Worm (Caenorhabditis elegans) whole organism, L4 larva: ENCODE results near the gene srz-64.

Source experiments
- egl-27 ChIP-seq: sonication (generic microtip); optimal IDR thresholded peaks from 3 replicates; lab custom pipeline; 2017; ENCODE audit warnings: missing biosample characterization, missing genetic modification reagents, missing genetic modification characterization
- nhr-28 ChIP-seq: fragments of 150-350 bp; optimal IDR thresholded peaks from 2 replicates; lab custom pipeline; 2014; ENCODE audit warnings: missing biosample characterization, missing genetic modification characterization
- skn-1 ChIP-seq: fragments of 150-350 bp; optimal IDR thresholded peaks from 2 replicates; lab custom pipeline; 2014; ENCODE audit warnings: missing biosample characterization, missing genetic modification characterization

- no peak for TF ChIP-seq skn-1 (tag; lab: Kevin White, UChicago)
- no peak for TF ChIP-seq nhr-28 (tag; lab: Kevin White, UChicago)
- TF ChIP-seq egl-27 (tag; lab: Kevin White, UChicago) = no peak
Measured at ce11 chrII:1258634-1259033, 34.4 kb downstream of the srz-64 start, which contains the start of gene clpr-2.
